Fruit fly (Drosophila melanogaster) whole organism: ENCODE results near the gene Jhbp15.

Experiments used
- CG8478 ChIP-seq: fragments of >200 bp; optimal IDR thresholded peaks from 2 replicates; lab custom pipeline; 2018; ENCODE audit warnings: inconsistent platforms
- Dll ChIP-seq: fragments of >200 bp; optimal IDR thresholded peaks from 2 replicates; lab custom pipeline; 2017
- EcR ChIP-seq, 2 experiments: fragments of >200 bp; optimal IDR thresholded peaks; 2 replicates each; lab custom pipeline; 2017; ENCODE audit warnings: missing biosample characterization in 2 of 2, missing genetic modification characterization in 2 of 2, missing genetic modification reagents in 2 of 2
- pan ChIP-seq: fragments of >200 bp; optimal IDR thresholded peaks from 2 replicates; lab custom pipeline; 2017
- psq ChIP-seq: fragments of >200 bp; optimal IDR thresholded peaks from 2 replicates; lab custom pipeline; 2017
- usp ChIP-seq: fragments of >200 bp; optimal IDR thresholded peaks from 2 replicates; lab custom pipeline; 2017; ENCODE audit warnings: missing biosample characterization, missing genetic modification characterization, mixed read lengths

The Jhbp15 gene

DNA sequence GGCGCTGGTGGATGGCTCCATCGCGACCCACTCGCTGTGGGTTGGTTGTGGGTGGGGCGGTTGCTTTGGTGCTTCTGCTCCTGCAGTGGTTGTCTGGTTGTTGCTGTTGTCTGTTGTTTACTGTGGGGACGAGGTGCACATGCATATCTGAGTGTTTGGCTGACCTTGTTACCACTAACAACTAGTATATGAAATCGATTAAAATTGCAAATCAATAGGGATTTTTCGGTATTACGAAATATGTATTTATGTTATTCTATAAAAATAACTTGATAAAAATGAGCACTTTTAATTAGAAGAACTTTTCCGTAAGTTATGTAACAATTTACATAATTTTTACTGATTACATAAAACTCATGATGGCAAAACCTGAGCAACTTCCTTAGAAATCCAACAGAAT, 8.4 kb downstream of the Jhbp15 start, which contains the start of gene Dhc93AB:
Dhc93AB (minus strand) TSS at position 101 of the 400 bp plus-strand sequence.
- TF ChIP-seq psq (no peak), pan (no peak), CG8478 (lab: Kevin White, UChicago) (no peak), usp (no peak), Dll (lab: Kevin White, UChicago) (no peak), EcR (GFP tag; optimal IDR thresholded peaks at IDR 0.05; lab: Kevin White, UChicago) (no peak)

- no peak for TF ChIP-seq pan
- TF ChIP-seq CG8478 (lab: Kevin White, UChicago), result no peak
- TF ChIP-seq EcR (GFP tag; optimal IDR thresholded peaks at IDR 0.05; lab: Kevin White, UChicago), result no peak
These were observed 25.3 kb downstream of the Jhbp15 start for dm6 chr3R:21025508-21025907.

DNA sequence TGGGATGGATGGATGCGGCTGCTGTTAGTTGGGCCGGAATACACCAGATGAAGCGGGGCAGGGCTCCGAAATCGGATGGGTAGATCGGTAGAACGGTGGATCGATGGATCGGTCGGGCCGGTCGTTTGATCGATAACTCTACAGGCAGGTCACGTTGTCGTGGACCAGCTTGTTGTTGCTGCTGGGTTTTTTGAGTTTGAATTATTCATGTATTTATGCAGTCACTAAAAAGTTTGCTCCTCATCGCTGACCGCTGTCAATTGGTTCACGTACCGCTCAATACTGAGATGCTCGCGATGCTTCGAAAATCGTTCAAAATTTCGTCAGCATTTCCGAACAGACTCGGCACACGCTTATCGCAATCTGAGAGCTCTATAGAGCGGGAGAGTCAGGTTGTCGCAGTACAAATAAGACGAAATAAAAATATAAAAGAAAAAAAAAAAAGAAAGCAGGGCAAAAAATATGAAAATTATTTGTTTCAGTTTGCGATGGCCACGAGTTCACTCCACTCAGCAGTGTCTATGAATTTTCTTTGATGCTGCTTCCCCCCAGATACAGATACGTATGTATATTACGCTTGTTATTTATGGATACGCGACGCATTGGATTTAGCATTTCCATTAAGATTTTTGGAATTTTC, 26.8 kb downstream of the Jhbp15 start, which contains the start of gene peg:
peg (minus strand) TSS at position 262 of the 640 bp plus-strand sequence.
- TF ChIP-seq CG8478 (lab: Kevin White, UChicago), result no peak
- TF ChIP-seq EcR (GFP tag; optimal IDR thresholded peaks at IDR 0.05; lab: Kevin White, UChicago), result no peak
- TF ChIP-seq usp, result no peak
- TF ChIP-seq psq, result no peak
- TF ChIP-seq pan, result no peak
- TF ChIP-seq Dll (lab: Kevin White, UChicago), result no peak

- TF ChIP-seq CG8478 (lab: Kevin White, UChicago) (no peak), Dll (lab: Kevin White, UChicago) (no peak), psq (no peak), usp (no peak)
These were observed 27.8 kb downstream of the Jhbp15 start for dm6 chr3R:21022769-21023517.

DNA sequence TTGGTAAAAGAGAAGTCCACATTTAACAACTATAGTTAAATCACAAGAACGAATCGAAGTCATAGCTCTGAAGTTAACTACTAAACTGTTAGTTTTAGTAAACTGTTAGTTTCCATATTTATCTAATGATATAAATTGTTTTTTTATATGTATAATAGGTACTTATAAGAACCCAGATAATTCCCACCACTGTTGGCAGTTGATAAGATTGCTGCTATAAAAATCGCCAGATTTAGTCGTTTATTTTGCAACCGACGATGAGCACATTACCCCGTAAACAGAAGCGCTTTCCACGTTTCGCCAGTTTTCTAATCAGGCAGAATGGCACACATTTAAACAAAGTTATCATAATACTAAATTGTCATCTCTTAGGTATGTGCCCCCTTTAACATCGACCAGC, 31.7 kb downstream of the Jhbp15 start:
- TF ChIP-seq usp (no peak), EcR (GFP tag; optimal IDR thresholded peaks at IDR 0.05; lab: Kevin White, UChicago) (no peak), CG8478 (lab: Kevin White, UChicago) (no peak), Dll (lab: Kevin White, UChicago) (no peak), pan (no peak), psq (no peak)

dm6 chr3R:21017464-21018080, 33.2 kb downstream of the Jhbp15 start, which contains the start of gene Rlip:
Gene Rlip (plus strand): TSS chr3R:21017684.
- TF ChIP-seq CG8478 (lab: Kevin White, UChicago) (no peak), pan (no peak), EcR (GFP tag; optimal IDR thresholded peaks at IDR 0.05; lab: Kevin White, UChicago) (no peak), usp (no peak), Dll (lab: Kevin White, UChicago) (no peak), psq (no peak)

- no peak for TF ChIP-seq Dll (lab: Kevin White, UChicago)
- no peak for TF ChIP-seq usp
- TF ChIP-seq CG8478 (lab: Kevin White, UChicago), result no peak
- TF ChIP-seq EcR (GFP tag; optimal IDR thresholded peaks at IDR 0.05; lab: Kevin White, UChicago), result no peak
- no peak for TF ChIP-seq psq
- TF ChIP-seq pan, result no peak
These were observed 35.1 kb downstream of the Jhbp15 start, which contains the start of gene CG5697 for dm6 chr3R:21015636-21016035. Gene CG5697 (plus strand): TSS chr3R:21015949.

DNA sequence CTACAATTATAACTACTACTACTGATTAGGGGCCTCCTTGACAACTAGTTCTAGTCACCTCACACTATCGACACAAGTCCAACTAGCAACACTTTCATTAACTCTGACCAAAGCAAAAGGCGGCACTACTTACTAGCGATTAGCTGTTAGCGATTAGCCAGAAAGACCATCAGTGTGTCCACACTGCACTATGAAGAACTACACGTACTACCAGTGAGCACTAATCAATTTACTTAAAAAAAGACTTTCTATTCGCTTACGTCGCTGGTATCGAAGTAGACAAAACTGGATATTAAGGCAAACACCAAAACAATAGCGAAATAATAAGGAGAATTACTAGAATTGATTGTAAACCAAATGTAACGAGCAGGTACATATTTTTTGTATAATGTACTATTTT, 37.0 kb downstream of the Jhbp15 start:
- TF ChIP-seq EcR (GFP tag; optimal IDR thresholded peaks at IDR 0.05; lab: Kevin White, UChicago) (no peak), Dll (lab: Kevin White, UChicago) (no peak), CG8478 (lab: Kevin White, UChicago) (no peak), usp (no peak), pan (no peak), psq (no peak)

dm6 chr3R:21006967-21007366, 43.8 kb downstream of the Jhbp15 start, which contains the start of gene Alp5:
Gene Alp5 (minus strand): TSS chr3R:21006990.
- TF ChIP-seq CG8478 (lab: Kevin White, UChicago) (no peak), Dll (lab: Kevin White, UChicago) (no peak), psq (no peak), EcR (GFP tag; optimal IDR thresholded peaks at IDR 0.05; lab: Kevin White, UChicago) (no peak), pan (no peak), usp (no peak)

- no peak for TF ChIP-seq Dll (lab: Kevin White, UChicago)
- no peak for TF ChIP-seq CG8478 (lab: Kevin White, UChicago)
- TF ChIP-seq usp, result no peak
- TF ChIP-seq pan, result no peak
- TF ChIP-seq EcR (GFP tag; optimal IDR thresholded peaks at IDR 0.05; lab: Kevin White, UChicago), result no peak
- no peak for TF ChIP-seq psq
These were observed 49.7 kb downstream of the Jhbp15 start for dm6 chr3R:21001123-21001522.
